Worm (Caenorhabditis elegans): ENCODE data around the gene nep-4.

- TF ChIP-seq him-1 (tag; optimal IDR thresholded peaks at IDR 0.05) (no peak), dao-5 (tag; optimal IDR thresholded peaks at IDR 0.05) (no peak)
Observed at ce11 chrX:6904064-6904771, 41.0 kb upstream of the nep-4 start, which contains the start of gene sid-5.
